Worm (Caenorhabditis elegans): ENCODE measurements around the gene idpc-5.

DNA sequence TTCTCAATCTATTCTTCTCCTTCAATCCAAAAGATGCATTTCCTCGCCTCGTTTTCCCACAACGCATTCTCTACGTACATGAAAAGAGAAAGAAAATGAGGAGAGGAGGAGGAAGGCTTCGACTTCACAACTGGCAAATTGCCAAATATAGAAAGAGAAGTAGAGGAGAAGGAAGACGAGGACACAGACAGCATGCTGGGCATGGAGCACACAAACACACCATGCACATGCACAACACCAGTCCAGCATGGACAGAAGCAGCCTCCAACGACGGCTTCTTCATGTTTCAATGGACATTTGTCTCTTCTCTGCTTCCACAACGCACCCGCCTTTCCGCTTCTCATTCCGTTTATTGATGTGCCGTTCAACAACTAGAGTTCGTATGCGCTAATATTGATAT, 41.9 kb upstream of the idpc-5 start:
- TF ChIP-seq lsy-2 (tag; optimal IDR thresholded peaks at IDR 0.05): peak in 1 of 2 experiments; percentile 34
- no peak for TF ChIP-seq nhr-42 (GFP tag; IDR thresholded peaks at IDR 0.05)
- no peak for TF ChIP-seq ceh-82 (tag; optimal IDR thresholded peaks at IDR 0.05)
- TF ChIP-seq zip-2 (tag; optimal IDR thresholded peaks at IDR 0.05): no peak
- TF ChIP-seq php-3 (GFP tag; IDR thresholded peaks at IDR 0.05): no peak
- TF ChIP-seq dmd-8 (GFP tag; IDR thresholded peaks at IDR 0.05): no peak
- TF ChIP-seq R02D3.7 (tag; optimal IDR thresholded peaks at IDR 0.05): no peak
- no peak for TF ChIP-seq Y75B8A.6 (GFP tag; IDR thresholded peaks at IDR 0.05)
- TF ChIP-seq nhr-11 (tag; optimal IDR thresholded peaks at IDR 0.05): no peak

All from whole organism, L4 larva.